Worm (Caenorhabditis elegans): ENCODE measurements around the gene pitr-3.

The pitr-3 gene

ce11 chrV:9163897-9164296, 22.7 kb upstream of the pitr-3 start (continued):
- no peak for TF ChIP-seq swsn-7 (tag; optimal IDR thresholded peaks at IDR 0.05)
- TF ChIP-seq mdl-1 (tag; optimal IDR thresholded peaks at IDR 0.05): no peak
- no peak for TF ChIP-seq lir-3 (tag; optimal IDR thresholded peaks at IDR 0.05; ENCODE audit: poor library complexity)
- no peak for TF ChIP-seq Y116A8C.19 (tag; optimal IDR thresholded peaks at IDR 0.05; ENCODE audit: borderline replicate concordance)
- no peak for TF ChIP-seq sup-37 (GFP tag; optimal IDR thresholded peaks at IDR 0.05)
- no peak for TF ChIP-seq C16A3.4 (tag; optimal IDR thresholded peaks at IDR 0.05)
- peak; percentile 42 for TF ChIP-seq jun-1 (tag; optimal IDR thresholded peaks at IDR 0.05)
- no peak for TF ChIP-seq egl-27 (tag; optimal IDR thresholded peaks at IDR 0.05)
- no peak for TF ChIP-seq nhr-20 (tag; optimal IDR thresholded peaks at IDR 0.05)
- TF ChIP-seq ztf-4 (tag; optimal IDR thresholded peaks at IDR 0.05): no peak
- no peak for TF ChIP-seq tlp-1 (tag; optimal IDR thresholded peaks at IDR 0.05)
- TF ChIP-seq lin-15B (tag; optimal IDR thresholded peaks at IDR 0.05): no peak
- TF ChIP-seq ces-1 (GFP tag; optimal IDR thresholded peaks at IDR 0.05): no peak
- TF ChIP-seq hlh-17 (GFP tag; optimal IDR thresholded peaks at IDR 0.05; ENCODE audit: borderline replicate concordance): no peak
- TF ChIP-seq nhr-11 (tag; optimal IDR thresholded peaks at IDR 0.05): no peak
- no peak for TF ChIP-seq ceh-88 (GFP tag; IDR thresholded peaks at IDR 0.05)
- peak in 1 of 2 experiments; percentile 43 for TF ChIP-seq lsy-2 (tag; optimal IDR thresholded peaks at IDR 0.05)
- TF ChIP-seq ztf-11 (tag; optimal IDR thresholded peaks at IDR 0.05): no peak
- no peak for TF ChIP-seq C34B4.2 (tag; optimal IDR thresholded peaks at IDR 0.05)
- TF ChIP-seq isw-1 (GFP tag; IDR thresholded peaks at IDR 0.05): no peak
- no peak for TF ChIP-seq mab-9 (GFP tag; IDR thresholded peaks at IDR 0.05)
- TF ChIP-seq unc-130 (tag; optimal IDR thresholded peaks at IDR 0.05): no peak
- TF ChIP-seq nhr-28 (tag; optimal IDR thresholded peaks at IDR 0.05): no peak
- TF ChIP-seq aha-1 (tag; optimal IDR thresholded peaks at IDR 0.05): no peak
- TF ChIP-seq hpl-2 (GFP tag; optimal IDR thresholded peaks at IDR 0.05): no peak
- TF ChIP-seq nhr-237 (tag; optimal IDR thresholded peaks at IDR 0.05): no peak
- no peak for TF ChIP-seq xbp-1 (tag; optimal IDR thresholded peaks at IDR 0.05)
- TF ChIP-seq ama-1 (optimal IDR thresholded peaks at IDR 0.05): peak; percentile 73
- TF ChIP-seq C04F5.9 (tag; optimal IDR thresholded peaks at IDR 0.05): no peak

- TF ChIP-seq nhr-85 (tag) (peak; percentile 5), xbp-1 (tag; optimal IDR thresholded peaks at IDR 0.05) (no peak), sox-4 (tag; optimal IDR thresholded peaks at IDR 0.05) (no peak), nhr-12 (tag; optimal IDR thresholded peaks at IDR 0.05) (no peak), elt-2 (tag; optimal IDR thresholded peaks at IDR 0.05) (no peak), pqm-1 (tag; optimal IDR thresholded peaks at IDR 0.05) (no peak), elt-3 (tag; optimal IDR thresholded peaks at IDR 0.05) (peak in 1 of 6 experiments; percentile 6), irx-1 (tag; optimal IDR thresholded peaks at IDR 0.05) (no peak), snu-23 (GFP tag; optimal IDR thresholded peaks at IDR 0.05) (peak; percentile 1), blmp-1 (tag; optimal IDR thresholded peaks at IDR 0.05) (peak; percentile 86), lin-14 (GFP tag; optimal IDR thresholded peaks at IDR 0.05) (peak; percentile 39), ztf-11 (tag; optimal IDR thresholded peaks at IDR 0.05) (no peak), ceh-82 (tag; optimal IDR thresholded peaks at IDR 0.05) (no peak)
These were observed 21.8 kb upstream of the pitr-3 start, which contains the start of gene col-145 for ce11 chrV:9162955-9163468. TSS of gene col-145 (minus strand) at chrV:9163005.

- TF ChIP-seq ceh-88 (GFP tag; IDR thresholded peaks at IDR 0.05) (no peak), hlh-4 (tag; optimal IDR thresholded peaks at IDR 0.05) (no peak), fos-1 (tag; optimal IDR thresholded peaks at IDR 0.05) (no peak)
These were observed 21.0 kb upstream of the pitr-3 start for ce11 chrV:9162118-9162729.
